Worm (Caenorhabditis elegans): Measurements from ENCODE around the gene F23H11.4.

The F23H11.4 gene

ce11 chrIII:868866-869265, 38.5 kb downstream of the F23H11.4 start:
- no peak for TF ChIP-seq sea-2 (GFP tag; IDR thresholded peaks at IDR 0.05)
- no peak for TF ChIP-seq D2030.7 (GFP tag; IDR thresholded peaks at IDR 0.05)
- TF ChIP-seq ets-4 (GFP tag; optimal IDR thresholded peaks at IDR 0.05): no peak
- TF ChIP-seq F23B12.7 (tag; optimal IDR thresholded peaks at IDR 0.05; ENCODE audit: insufficient read depth): no peak
- no peak for TF ChIP-seq K11D2.4 (GFP tag; IDR thresholded peaks at IDR 0.05)
- no peak for TF ChIP-seq attf-3 (GFP tag; conservative IDR thresholded peaks at IDR 0.05)
- no peak for TF ChIP-seq B0261.1 (tag; optimal IDR thresholded peaks at IDR 0.05)
- TF ChIP-seq attf-5 (GFP tag; optimal IDR thresholded peaks at IDR 0.05): no peak
- TF ChIP-seq Y53F4B.3 (GFP tag; IDR thresholded peaks at IDR 0.05): no peak
- no peak for TF ChIP-seq rec-8 (tag; optimal IDR thresholded peaks at IDR 0.05)
- TF ChIP-seq somi-1 (GFP tag; optimal IDR thresholded peaks at IDR 0.05): no peak
- TF ChIP-seq nfyb-1 (GFP tag; IDR thresholded peaks at IDR 0.05): no peak
- no peak for TF ChIP-seq F49E8.2 (tag; optimal IDR thresholded peaks at IDR 0.05; ENCODE audit: insufficient read depth)
- TF ChIP-seq let-607 (tag; optimal IDR thresholded peaks at IDR 0.05): no peak
- TF ChIP-seq him-1 (tag; optimal IDR thresholded peaks at IDR 0.05): no peak

- TF ChIP-seq mcd-1 (GFP tag; IDR thresholded peaks at IDR 0.05): 0 out of 2 replicates have a peak, but pooled peaks have one; percentile 25
- no peak for TF ChIP-seq snpc-3.4 (tag; optimal IDR thresholded peaks at IDR 0.05)
- peak; percentile 15 for TF ChIP-seq attf-5 (GFP tag; optimal IDR thresholded peaks at IDR 0.05)
Measured at ce11 chrIII:861819-862356, 45.5 kb downstream of the F23H11.4 start, which contains the start of gene arx-4. arx-4 (plus strand) TSS chrIII:862306.

DNA sequence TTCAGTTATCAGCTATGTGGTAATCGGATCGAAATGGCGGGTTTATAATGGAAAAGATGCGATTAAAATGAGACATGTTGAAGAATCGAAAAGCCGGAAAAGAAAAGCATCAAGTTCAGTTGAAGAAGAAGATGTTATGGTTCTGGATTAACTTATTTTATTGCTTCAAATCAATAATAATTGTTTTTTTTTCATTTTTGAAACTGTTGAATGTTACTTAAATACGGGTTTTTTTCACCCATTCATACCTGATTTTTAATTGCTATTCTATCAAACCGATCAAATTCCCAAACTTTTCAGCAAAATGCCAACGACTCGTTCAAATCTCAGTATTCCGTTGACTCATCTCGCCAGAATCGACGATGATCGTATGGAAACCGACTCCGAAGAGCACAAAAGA, 47.4 kb downstream of the F23H11.4 start, which contains the start of gene exos-4.2:
Gene exos-4.2 (plus strand): TSS at position 301 of the 400 bp plus-strand sequence.
- TF ChIP-seq Y53F4B.3 (GFP tag; IDR thresholded peaks at IDR 0.05) (no peak), attf-6 (GFP tag; IDR thresholded peaks at IDR 0.05) (no peak), akir-1 (GFP tag; optimal IDR thresholded peaks at IDR 0.05) (no peak), Y56A3A.18 (GFP tag; IDR thresholded peaks at IDR 0.05) (no peak), mcd-1 (GFP tag; IDR thresholded peaks at IDR 0.05) (no peak), K12H6.12 (tag; optimal IDR thresholded peaks at IDR 0.05) (no peak), dpl-1 (GFP tag; optimal IDR thresholded peaks at IDR 0.05) (no peak), F55B11.4 (tag; optimal IDR thresholded peaks at IDR 0.05; ENCODE audit: borderline replicate concordance, insufficient read depth) (no peak), lsl-1 (GFP tag; optimal IDR thresholded peaks at IDR 0.05) (no peak), zfh-2 (GFP tag; conservative IDR thresholded peaks at IDR 0.05) (no peak)

DNA sequence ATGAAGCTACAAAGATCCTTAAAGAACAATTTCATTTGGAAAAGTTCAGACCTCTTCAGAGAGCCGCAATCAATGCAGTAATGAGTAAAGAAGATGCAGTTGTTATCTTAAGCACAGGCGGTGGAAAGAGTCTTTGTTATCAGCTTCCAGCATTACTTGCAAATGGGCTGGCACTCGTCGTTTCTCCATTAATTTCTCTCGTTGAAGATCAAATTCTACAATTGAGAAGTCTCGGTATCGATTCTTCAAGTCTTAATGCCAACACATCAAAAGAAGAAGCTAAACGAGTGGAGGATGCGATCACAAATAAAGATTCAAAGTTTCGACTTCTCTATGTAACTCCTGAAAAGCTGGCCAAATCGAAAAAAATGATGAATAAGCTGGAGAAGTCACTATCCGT, 50.4 kb downstream of the F23H11.4 start:
- TF ChIP-seq die-1 (tag; optimal IDR thresholded peaks at IDR 0.05) (no peak), tlf-1 (GFP tag; optimal IDR thresholded peaks at IDR 0.05) (no peak), B0261.1 (tag; optimal IDR thresholded peaks at IDR 0.05) (no peak), cebp-1 (GFP tag; IDR thresholded peaks at IDR 0.05) (no peak), cebp-1 (tag; optimal IDR thresholded peaks at IDR 0.05) (no peak), lag-1 (GFP tag; IDR thresholded peaks at IDR 0.05) (no peak), madf-8 (GFP tag; conservative IDR thresholded peaks at IDR 0.05) (no peak), dpff-1 (tag; optimal IDR thresholded peaks at IDR 0.05) (no peak), nhr-120 (GFP tag; IDR thresholded peaks at IDR 0.05) (no peak), attf-5 (GFP tag; optimal IDR thresholded peaks at IDR 0.05) (no peak), egl-44 (GFP tag; IDR thresholded peaks at IDR 0.05) (no peak), gei-17 (GFP tag; optimal IDR thresholded peaks at IDR 0.05) (no peak), Y53G8AR.9 (GFP tag; conservative IDR thresholded peaks at IDR 0.05) (no peak)
